Worm (Caenorhabditis elegans) whole organism, L4/young adult: Measurements from ENCODE around the gene clec-139.

Experiments used
- W03F9.2 ChIP-seq: fragments of 150-350 bp; optimal IDR thresholded peaks from 2 replicates; lab custom pipeline; 2014; ENCODE audit warnings: missing biosample characterization, missing genetic modification characterization
- dao-5 ChIP-seq: sonication (generic microtip); optimal IDR thresholded peaks from 2 replicates; lab custom pipeline; 2016; ENCODE audit warnings: missing genotype, missing genetic modification characterization, moderate library complexity, missing compliant biosample characterization
- him-1 ChIP-seq: sonication (generic microtip); optimal IDR thresholded peaks from 2 replicates; lab custom pipeline; 2016; ENCODE audit warnings: missing genotype, missing genetic modification reagents, missing genetic modification characterization, missing compliant biosample characterization

Gene clec-139

DNA sequence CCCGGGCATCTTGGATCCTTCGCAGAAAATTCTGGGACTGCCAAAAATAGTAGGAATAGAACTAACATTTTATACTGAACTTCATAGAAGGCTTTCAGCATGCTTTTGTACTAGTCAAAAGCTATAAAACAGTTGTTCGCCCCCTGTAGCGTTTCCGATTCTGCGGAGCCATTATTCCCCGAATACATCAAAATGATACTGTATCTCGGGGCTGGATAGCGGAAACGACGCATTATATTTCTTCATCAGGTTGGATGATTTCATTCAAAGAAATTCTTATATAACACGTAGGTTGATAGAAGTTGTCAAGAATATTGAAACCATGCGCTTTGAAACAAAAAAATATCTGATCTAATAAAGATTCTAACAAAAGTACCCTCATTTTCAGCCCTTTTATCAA is 3.6 kb downstream of the clec-139 start, which contains the start of gene clec-137:
Gene clec-137 (minus strand): TSS at position 101 of the 400 bp plus-strand sequence.
- TF ChIP-seq W03F9.2 (tag; lab: Kevin White, UChicago): no peak

DNA sequence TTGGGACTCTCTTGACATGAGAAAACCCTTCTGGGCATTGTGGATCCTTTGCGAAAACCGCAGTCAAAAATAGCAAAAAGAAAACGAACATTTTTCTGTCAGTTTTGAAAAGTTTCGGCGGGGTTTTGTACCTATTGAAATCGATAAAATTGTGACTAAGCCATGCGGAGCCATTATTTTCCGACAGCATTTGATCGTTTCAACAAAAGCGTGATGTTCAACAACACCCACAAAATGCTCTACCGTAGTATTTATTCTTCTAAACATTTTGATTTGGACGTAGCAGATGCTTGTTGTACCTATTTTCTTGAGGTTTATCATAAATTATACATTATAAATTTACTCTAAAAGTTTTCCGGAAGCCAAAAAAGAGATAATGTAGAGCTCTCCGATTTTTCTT is 5.1 kb downstream of the clec-139 start, which contains the start of gene clec-136:
Gene clec-136 (minus strand): TSS at position 101 of the 400 bp plus-strand sequence.
- TF ChIP-seq W03F9.2 (tag; lab: Kevin White, UChicago) (no peak), dao-5 (tag; lab: Kevin White, UChicago) (no peak), him-1 (tag; lab: Kevin White, UChicago) (no peak)

DNA sequence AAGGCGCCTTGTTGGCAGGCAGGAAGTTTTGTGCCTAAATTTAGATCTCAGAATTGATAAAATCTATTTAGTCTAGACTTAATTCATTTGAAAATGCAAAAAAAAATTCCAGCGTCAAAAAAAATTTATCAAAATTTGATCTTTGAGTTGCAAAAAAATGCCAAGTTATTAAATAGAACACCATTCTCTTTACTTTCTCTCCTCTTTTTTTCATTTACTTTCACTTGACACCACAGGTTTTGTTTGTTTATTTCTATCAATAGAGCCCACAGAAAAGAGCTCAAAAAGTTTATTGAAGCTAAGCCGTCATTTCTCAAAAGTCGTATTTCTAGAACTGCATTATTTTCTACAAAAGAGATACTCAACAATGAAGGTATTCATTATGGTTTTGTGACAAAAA is 8.9 kb downstream of the clec-139 start, which contains the start of gene pqn-35:
Gene pqn-35 (plus strand): TSS at position 301 of the 400 bp plus-strand sequence.
- TF ChIP-seq W03F9.2 (tag; lab: Kevin White, UChicago) (no peak), dao-5 (tag; lab: Kevin White, UChicago) (no peak), him-1 (tag; lab: Kevin White, UChicago) (no peak)

DNA sequence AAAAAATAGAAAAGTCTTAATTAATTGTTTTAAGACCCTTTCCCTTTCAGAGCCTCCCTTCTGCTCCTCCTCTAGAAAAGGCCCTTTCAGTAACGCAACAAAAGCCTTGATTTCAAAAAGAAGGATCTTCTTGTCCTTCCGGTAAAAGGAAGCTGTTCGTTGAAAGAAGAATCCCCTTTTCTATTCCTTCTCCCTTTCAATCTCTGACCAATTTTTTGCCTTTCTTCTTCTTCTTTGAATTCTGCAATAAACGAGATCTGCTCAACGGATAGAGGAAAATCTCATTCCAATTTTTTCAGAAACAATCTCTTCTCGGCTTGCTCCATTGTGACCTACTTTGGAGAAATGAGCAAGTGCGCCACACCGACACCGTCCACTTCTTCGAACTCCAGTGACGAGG is 13.5 kb downstream of the clec-139 start, which contains the start of gene F35D11.3:
Gene F35D11.3 (plus strand): TSS at position 300 of the 400 bp plus-strand sequence.
- no peak for TF ChIP-seq W03F9.2 (tag; lab: Kevin White, UChicago)
- TF ChIP-seq him-1 (tag; lab: Kevin White, UChicago): no peak
- TF ChIP-seq dao-5 (tag; lab: Kevin White, UChicago): no peak

DNA sequence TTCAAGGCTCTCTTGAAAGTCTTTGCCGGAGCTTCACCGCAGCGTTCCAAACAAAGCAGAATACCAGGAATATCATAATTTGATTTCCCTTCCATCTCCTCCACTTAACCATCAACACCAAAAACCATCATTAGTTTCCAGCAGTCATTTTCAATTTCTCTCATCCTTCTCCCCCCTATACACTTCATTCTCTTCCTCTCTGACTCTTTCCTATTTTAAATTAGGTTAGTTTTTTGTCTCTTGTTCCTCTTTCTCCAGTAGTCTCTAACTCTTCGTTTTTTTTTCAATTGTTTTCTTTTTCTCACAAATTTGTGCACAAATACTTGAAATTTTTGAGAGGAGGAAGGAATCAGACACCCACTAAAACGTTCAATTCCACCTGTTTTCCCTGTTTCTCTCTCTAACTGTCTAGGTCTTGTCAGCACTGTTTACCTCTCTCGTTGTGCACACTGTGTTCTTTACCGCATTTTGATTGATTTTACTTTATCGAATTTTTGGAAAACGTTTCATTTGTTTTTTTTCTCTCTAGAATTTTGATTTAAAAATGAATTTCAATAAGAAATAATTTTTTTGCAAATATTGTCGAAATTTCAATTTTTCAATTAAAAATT is 14.8 kb downstream of the clec-139 start:
- no peak for TF ChIP-seq W03F9.2 (tag; lab: Kevin White, UChicago)
- TF ChIP-seq dao-5 (tag; lab: Kevin White, UChicago): no peak
- TF ChIP-seq him-1 (tag; lab: Kevin White, UChicago): no peak

DNA sequence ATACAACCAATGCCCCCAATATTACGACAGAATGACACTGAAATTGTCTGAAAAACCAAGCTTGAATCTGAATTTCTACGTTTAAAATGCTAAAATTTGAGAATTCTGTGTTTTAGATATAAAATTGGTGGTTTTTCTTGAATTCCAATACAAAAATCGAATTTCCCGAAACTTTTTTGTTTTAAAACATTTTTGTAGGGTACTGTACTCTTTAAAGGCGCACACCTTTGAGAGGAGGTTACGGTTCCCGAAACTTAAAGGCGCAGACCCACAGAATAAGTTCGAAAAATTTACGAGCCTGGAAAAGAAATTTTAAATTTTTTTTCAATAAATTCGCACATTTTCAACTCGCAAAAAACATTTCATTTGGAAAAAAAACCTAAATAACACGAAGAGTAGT is 16.9 kb downstream of the clec-139 start:
- TF ChIP-seq dao-5 (tag; lab: Kevin White, UChicago) (no peak), W03F9.2 (tag; lab: Kevin White, UChicago) (no peak), him-1 (tag; lab: Kevin White, UChicago) (no peak)

DNA sequence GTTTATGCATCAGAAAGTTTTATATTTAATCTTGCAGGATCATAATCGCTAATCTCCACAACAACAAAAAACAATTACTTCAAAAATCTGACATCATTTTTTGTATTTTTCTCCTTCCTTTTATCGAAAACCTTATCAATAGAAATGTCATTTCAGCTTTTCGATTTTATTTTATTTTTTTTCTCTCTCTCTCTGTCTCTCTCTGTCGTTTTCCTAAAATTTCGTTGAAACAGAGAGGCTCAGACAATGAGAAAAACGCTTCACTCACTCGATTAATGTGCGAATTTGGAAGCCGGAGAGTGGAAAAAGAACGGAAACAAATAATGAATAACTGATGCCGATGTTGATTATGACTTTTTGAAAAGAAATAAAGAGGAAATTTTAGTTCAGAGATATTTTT is 17.4 kb downstream of the clec-139 start:
- no peak for TF ChIP-seq dao-5 (tag; lab: Kevin White, UChicago)
- peak; percentile 3 for TF ChIP-seq W03F9.2 (tag; lab: Kevin White, UChicago)

DNA sequence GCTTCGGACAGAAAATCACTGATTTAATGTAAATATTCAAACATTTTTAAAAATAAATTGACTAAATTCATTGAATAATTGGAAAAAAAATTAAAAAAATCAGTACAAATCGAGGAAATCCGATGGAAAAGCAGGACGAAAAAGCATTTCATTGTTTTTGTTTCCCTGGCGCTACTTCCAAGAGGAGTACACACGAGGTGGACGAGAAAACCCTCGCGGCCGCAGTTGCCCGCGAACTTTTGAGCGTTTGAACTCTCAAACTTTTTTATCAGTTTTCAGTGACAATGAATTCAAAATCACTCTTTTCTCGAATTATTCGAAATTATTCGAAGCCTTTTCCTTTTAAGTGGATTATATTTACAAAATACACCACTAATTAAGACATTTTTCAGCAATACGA is 18.5 kb downstream of the clec-139 start, which contains the start of gene F35D11.4:
Gene F35D11.4 (plus strand): TSS at position 393 of the 400 bp plus-strand sequence.
- TF ChIP-seq W03F9.2 (tag; lab: Kevin White, UChicago): peak; percentile 59
- no peak for TF ChIP-seq dao-5 (tag; lab: Kevin White, UChicago)
- peak; percentile 55 for TF ChIP-seq him-1 (tag; lab: Kevin White, UChicago)

DNA sequence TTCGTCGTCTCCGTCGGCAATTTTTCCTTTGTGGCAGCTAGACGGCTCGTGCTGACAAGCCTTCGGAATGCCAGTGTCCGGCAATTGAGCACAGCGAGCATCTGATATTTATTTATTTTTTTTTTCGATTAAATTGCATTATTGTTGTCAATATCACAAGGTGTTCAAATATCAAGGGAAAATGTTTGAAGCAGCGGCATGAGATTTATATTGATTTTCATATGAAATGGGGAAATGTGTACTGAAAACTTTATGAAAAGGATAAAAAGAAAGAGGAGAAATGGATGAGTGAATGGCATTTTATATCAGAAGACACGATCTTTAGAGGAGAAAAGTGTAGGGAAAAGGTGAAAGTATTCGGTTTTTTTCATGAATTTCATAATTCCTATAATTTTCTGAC is 19.0 kb downstream of the clec-139 start, which contains the start of gene coa-3:
Gene coa-3 (minus strand): TSS at position 101 of the 400 bp plus-strand sequence.
- TF ChIP-seq him-1 (tag; lab: Kevin White, UChicago) (no peak), dao-5 (tag; lab: Kevin White, UChicago) (no peak), W03F9.2 (tag; lab: Kevin White, UChicago) (no peak)

DNA sequence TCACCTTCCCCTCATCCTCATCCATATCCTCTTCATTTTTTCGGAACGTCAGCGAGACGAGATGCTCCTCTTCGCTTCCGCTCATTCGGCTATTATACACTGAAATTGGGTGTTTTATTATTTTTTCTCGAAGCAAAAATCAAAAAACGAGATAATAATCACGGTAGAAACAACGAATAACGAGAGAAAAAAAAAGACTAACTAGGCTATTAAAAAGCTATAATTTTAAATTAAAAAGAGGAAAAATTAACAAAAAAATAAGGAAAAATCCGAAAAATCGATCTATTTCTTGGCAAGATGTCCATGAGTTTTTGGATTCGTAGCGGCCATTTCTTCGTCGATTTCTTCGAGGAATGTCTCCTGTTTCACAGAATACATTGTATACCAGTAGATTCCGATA is 20.3 kb downstream of the clec-139 start, which contains the start of gene ipla-1:
Gene ipla-1 (minus strand): TSS at position 101 of the 400 bp plus-strand sequence.
- TF ChIP-seq dao-5 (tag; lab: Kevin White, UChicago): no peak
- no peak for TF ChIP-seq W03F9.2 (tag; lab: Kevin White, UChicago)
- TF ChIP-seq him-1 (tag; lab: Kevin White, UChicago): no peak

DNA sequence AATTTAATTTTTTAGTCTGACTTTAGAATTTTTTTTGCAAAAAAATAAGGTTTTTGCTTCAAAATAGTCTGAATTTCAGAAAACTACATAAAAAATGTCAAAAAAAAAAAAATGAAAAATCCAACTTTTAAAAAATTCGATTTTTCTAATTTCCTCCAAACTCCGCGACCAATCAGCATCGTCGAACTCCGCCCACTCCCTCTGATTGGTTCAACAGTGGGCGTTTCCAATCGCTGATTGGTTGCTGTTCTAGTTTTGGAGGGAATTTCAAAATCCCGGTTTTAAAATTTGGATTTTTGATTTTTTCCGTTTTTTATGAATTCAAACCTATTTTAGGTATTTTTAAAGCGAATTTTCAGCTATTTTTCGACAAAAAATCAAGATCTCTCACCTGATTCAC is 20.7 kb downstream of the clec-139 start:
- no peak for TF ChIP-seq W03F9.2 (tag; lab: Kevin White, UChicago)
- no peak for TF ChIP-seq him-1 (tag; lab: Kevin White, UChicago)
- TF ChIP-seq dao-5 (tag; lab: Kevin White, UChicago): no peak

DNA sequence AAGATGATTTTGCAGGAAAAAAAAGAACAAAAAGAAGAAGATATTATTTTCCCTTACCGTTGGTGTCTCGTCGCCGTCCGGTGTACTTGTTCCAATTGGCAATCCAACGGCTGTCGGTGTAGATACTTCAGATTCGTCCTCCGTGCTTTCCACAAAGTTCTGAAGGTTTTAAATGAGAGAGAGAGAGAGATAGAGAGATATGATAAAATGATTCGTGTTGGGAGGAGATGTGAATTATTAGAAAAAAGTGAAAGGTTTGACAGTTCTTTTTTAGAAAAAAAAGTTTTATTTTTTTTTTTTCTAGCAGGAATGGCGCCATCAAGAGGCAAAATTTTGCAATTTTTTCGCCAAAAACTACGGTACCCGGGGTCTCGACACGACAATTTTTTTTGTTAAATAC is 21.3 kb downstream of the clec-139 start:
- TF ChIP-seq W03F9.2 (tag; lab: Kevin White, UChicago): no peak
- no peak for TF ChIP-seq dao-5 (tag; lab: Kevin White, UChicago)
- TF ChIP-seq him-1 (tag; lab: Kevin White, UChicago): no peak

DNA sequence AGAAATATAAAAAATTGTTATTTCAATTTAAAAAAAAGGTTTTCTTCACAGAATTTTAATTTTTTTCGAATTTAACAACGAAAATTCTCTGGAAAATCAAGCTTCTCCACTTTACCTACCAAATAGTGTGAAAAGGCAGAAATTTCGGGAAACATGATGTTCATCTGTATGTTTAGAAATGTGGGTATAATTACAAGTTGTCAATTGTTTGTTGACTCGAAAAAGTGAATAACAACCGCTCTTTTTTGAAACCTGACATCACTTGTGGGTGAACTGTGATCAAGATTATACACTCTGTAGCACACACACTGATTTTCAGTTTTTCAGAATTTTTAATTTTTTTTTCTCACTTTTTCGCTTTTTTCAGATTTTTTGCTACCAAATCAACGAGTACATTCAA is 21.7 kb downstream of the clec-139 start:
- no peak for TF ChIP-seq him-1 (tag; lab: Kevin White, UChicago)
- no peak for TF ChIP-seq dao-5 (tag; lab: Kevin White, UChicago)
- no peak for TF ChIP-seq W03F9.2 (tag; lab: Kevin White, UChicago)

DNA sequence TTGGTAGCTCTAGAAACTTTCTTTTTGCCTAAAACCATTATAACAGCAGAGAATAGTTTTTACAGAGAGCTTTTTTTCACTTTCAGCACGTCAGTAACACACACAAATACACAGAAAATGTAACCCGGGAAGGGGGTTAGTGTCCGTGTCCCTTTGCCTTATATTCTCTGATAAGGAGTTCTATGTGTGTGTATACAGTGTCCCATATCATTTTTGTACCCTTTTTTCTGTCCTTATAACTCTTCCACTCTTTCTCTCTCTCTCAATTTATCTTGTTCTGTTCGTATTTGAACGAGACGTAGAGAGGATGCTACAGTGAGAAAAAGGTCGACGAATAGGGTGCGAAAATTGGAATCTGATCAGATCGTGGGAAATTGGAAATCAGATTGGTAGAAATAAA is 22.7 kb downstream of the clec-139 start:
- TF ChIP-seq W03F9.2 (tag; lab: Kevin White, UChicago): no peak
- TF ChIP-seq him-1 (tag; lab: Kevin White, UChicago): no peak
- TF ChIP-seq dao-5 (tag; lab: Kevin White, UChicago): no peak
